Fruit fly (Drosophila melanogaster) whole organism, wandering third instar larva: ENCODE results near the gene mRpL32.

Source experiments
- Abd-B ChIP-seq: fragments of >200 bp; optimal IDR thresholded peaks from 2 replicates; lab custom pipeline; 2017; ENCODE audit warnings: missing biosample characterization, missing genetic modification characterization
- CG32264 ChIP-seq: fragments of 200-800 bp; sonication (Bioruptor generic); optimal IDR thresholded peaks from 2 replicates; lab custom pipeline; 2016; ENCODE audit warnings: missing biosample characterization, missing genetic modification characterization
- CG9705 ChIP-seq: fragments of 200-800 bp; sonication (Bioruptor generic); optimal IDR thresholded peaks from 2 replicates; lab custom pipeline; 2018; ENCODE audit warnings: missing biosample characterization, mild to moderate bottlenecking, missing genetic modification characterization
- CrebA ChIP-seq: fragments of 200-800 bp; sonication (Bioruptor generic); optimal IDR thresholded peaks from 2 replicates; lab custom pipeline; 2016; ENCODE audit warnings: missing biosample characterization, mild to moderate bottlenecking, missing genetic modification characterization, borderline replicate concordance
- Dfd ChIP-seq: fragments of >200 bp; optimal IDR thresholded peaks from 2 replicates; lab custom pipeline; 2017; ENCODE audit warnings: missing biosample characterization, missing genetic modification characterization
- Dif ChIP-seq: fragments of 200-275, 200-300 bp; sonication (Bioruptor generic); optimal IDR thresholded peaks from 2 replicates; lab custom pipeline; 2018; ENCODE audit warnings: missing biosample characterization, missing genetic modification characterization; ENCODE audit not compliant: partially characterized antibody
- GATAd ChIP-seq: sonication (Bioruptor generic); optimal IDR thresholded peaks from 2 replicates; lab custom pipeline; 2016; ENCODE audit warnings: missing biosample characterization, missing genetic modification characterization
- HLH106 ChIP-seq: fragments of 200-800 bp; optimal IDR thresholded peaks from 3 replicates; lab custom pipeline; 2019; ENCODE audit warnings: missing biosample characterization, mild to moderate bottlenecking, missing genetic modification characterization, moderate library complexity
- Hnf4 ChIP-seq: fragments of 200-800 bp; sonication (Bioruptor generic); optimal IDR thresholded peaks from 2 replicates; lab custom pipeline; 2016; ENCODE audit warnings: missing biosample characterization, mild to moderate bottlenecking, missing genetic modification characterization
- Hr78 ChIP-seq: fragments of >200 bp; optimal IDR thresholded peaks from 2 replicates; lab custom pipeline; 2017; ENCODE audit warnings: missing biosample characterization, missing genetic modification characterization
- Hr83 ChIP-seq: fragments of 200-300 bp; sonication (Bioruptor generic); optimal IDR thresholded peaks from 2 replicates; lab custom pipeline; 2016; ENCODE audit warnings: missing biosample characterization, mild to moderate bottlenecking, missing genetic modification characterization, moderate library complexity; ENCODE audit not compliant: poor library complexity, severe bottlenecking
- Jra ChIP-seq: sonication (Bioruptor generic); optimal IDR thresholded peaks from 2 replicates; lab custom pipeline; 2016; ENCODE audit warnings: missing biosample characterization, missing genetic modification characterization
- Mio ChIP-seq: sonication (Bioruptor generic); optimal IDR thresholded peaks from 2 replicates; lab custom pipeline; 2016; ENCODE audit warnings: missing biosample characterization, missing genetic modification characterization
- Myc ChIP-seq: fragments of >200 bp; optimal IDR thresholded peaks from 2 replicates; lab custom pipeline; 2017
- N ChIP-seq: fragments of >200 bp; optimal IDR thresholded peaks from 2 replicates; lab custom pipeline; 2018; ENCODE audit warnings: missing biosample characterization, missing external identifiers, missing genetic modification characterization
- OdsH ChIP-seq: fragments of 200-800 bp; sonication (Bioruptor generic); optimal IDR thresholded peaks from 2 replicates; lab custom pipeline; 2016; ENCODE audit warnings: missing biosample characterization, mild to moderate bottlenecking, missing genetic modification characterization
- Rel ChIP-seq, 2 experiments: fragments of 200-800 bp; sonication (Bioruptor generic) in 1 of 2; optimal IDR thresholded peaks; 2 replicates in 1 of 2; 3 replicates in 1 of 2; lab custom pipeline; 2016 to 2019; ENCODE audit warnings: mild to moderate bottlenecking in 2 of 2, missing biosample characterization in 2 of 2, missing genetic modification characterization in 2 of 2, moderate library complexity in 1 of 2
- Sp1 ChIP-seq: fragments of 200-800 bp; sonication (Bioruptor generic); optimal IDR thresholded peaks from 3 replicates; lab custom pipeline; 2019; ENCODE audit warnings: missing biosample characterization, mild to moderate bottlenecking, missing genetic modification characterization, moderate library complexity
- Vsx2 ChIP-seq: fragments of 200-300, 225-300 bp; sonication (Bioruptor generic); optimal IDR thresholded peaks from 2 replicates; lab custom pipeline; 2018; ENCODE audit warnings: missing biosample characterization, missing genetic modification characterization; ENCODE audit not compliant: partially characterized antibody
- br ChIP-seq: fragments of 200-800 bp; sonication (Bioruptor generic); optimal IDR thresholded peaks from 2 replicates; lab custom pipeline; 2016; ENCODE audit warnings: missing biosample characterization, missing genetic modification characterization
- brk ChIP-seq: fragments of 200-800 bp; sonication (Bioruptor generic); optimal IDR thresholded peaks from 2 replicates; lab custom pipeline; 2016; ENCODE audit warnings: missing biosample characterization, mild to moderate bottlenecking, missing genetic modification characterization
- dl ChIP-seq, 2 experiments: fragments of 175-275, 200-275 bp in 1 of 2; fragments of 200-275 bp in 1 of 2; sonication (Bioruptor generic); optimal IDR thresholded peaks; lab custom pipeline; 2018; ENCODE audit warnings: mild to moderate bottlenecking in 2 of 2, missing biosample characterization in 2 of 2, missing genetic modification characterization in 2 of 2, moderate library complexity in 2 of 2; ENCODE audit not compliant: partially characterized antibody in 2 of 2, insufficient read depth in 1 of 2
- dmrt93B ChIP-seq: fragments of 200-800 bp; sonication (Bioruptor generic); optimal IDR thresholded peaks from 2 replicates; lab custom pipeline; 2018; ENCODE audit warnings: missing biosample characterization, mild to moderate bottlenecking, missing genetic modification characterization
- dsf ChIP-seq: sonication (Bioruptor generic); optimal IDR thresholded peaks from 2 replicates; lab custom pipeline; 2016; ENCODE audit warnings: missing biosample characterization, missing genetic modification characterization, borderline replicate concordance
- ey ChIP-seq: fragments of 200-800 bp; sonication (Bioruptor generic); optimal IDR thresholded peaks from 2 replicates; lab custom pipeline; 2016; ENCODE audit warnings: missing biosample characterization, missing genetic modification characterization
- foxo ChIP-seq, 2 experiments: fragments of 200-800 bp; sonication (Bioruptor generic); optimal IDR thresholded peaks; 2 replicates in 1 of 2; 3 replicates in 1 of 2; lab custom pipeline; 2016 to 2017; ENCODE audit warnings: missing biosample characterization in 2 of 2, missing genetic modification characterization in 2 of 2
- fru ChIP-seq: fragments of 200-800 bp; sonication (Bioruptor generic); optimal IDR thresholded peaks from 3 replicates; lab custom pipeline; 2016; ENCODE audit warnings: missing biosample characterization, mild to moderate bottlenecking, missing genetic modification characterization
- h ChIP-seq: fragments of 200-800 bp; sonication (Bioruptor generic); optimal IDR thresholded peaks from 3 replicates; lab custom pipeline; 2016; ENCODE audit warnings: missing biosample characterization, mild to moderate bottlenecking, missing genetic modification characterization
- jim ChIP-seq: fragments of 175-275, 200-325 bp; sonication (Bioruptor generic); optimal IDR thresholded peaks from 2 replicates; lab custom pipeline; 2016; ENCODE audit warnings: missing biosample characterization, mild to moderate bottlenecking, missing genetic modification characterization
- lola ChIP-seq: fragments of >200 bp; optimal IDR thresholded peaks from 2 replicates; lab custom pipeline; 2017; ENCODE audit warnings: missing biosample characterization, missing genetic modification characterization
- pan ChIP-seq: fragments of >200 bp; optimal IDR thresholded peaks from 2 replicates; lab custom pipeline; 2017
- psq ChIP-seq: fragments of 200-800 bp; sonication (Bioruptor generic); optimal IDR thresholded peaks from 3 replicates; lab custom pipeline; 2017; ENCODE audit warnings: missing biosample characterization, mild to moderate bottlenecking, missing genetic modification characterization, moderate library complexity
- rgr ChIP-seq: fragments of 200-800 bp; sonication (Bioruptor generic); optimal IDR thresholded peaks from 3 replicates; lab custom pipeline; 2016; ENCODE audit warnings: missing biosample characterization, mild to moderate bottlenecking, missing genetic modification characterization
- sage ChIP-seq: fragments of 200-800 bp; sonication (Bioruptor generic); optimal IDR thresholded peaks from 2 replicates; lab custom pipeline; 2016; ENCODE audit warnings: missing biosample characterization, mild to moderate bottlenecking, missing genetic modification characterization
- sv ChIP-seq: fragments of 200-800 bp; sonication (Bioruptor generic); optimal IDR thresholded peaks from 3 replicates; lab custom pipeline; 2016; ENCODE audit warnings: missing biosample characterization, missing genetic modification characterization
- tai ChIP-seq: sonication (Bioruptor generic); optimal IDR thresholded peaks from 2 replicates; lab custom pipeline; 2016; ENCODE audit warnings: missing biosample characterization, missing genetic modification characterization
- usp ChIP-seq: fragments of >200 bp; optimal IDR thresholded peaks from 2 replicates; lab custom pipeline; 2017; ENCODE audit warnings: missing biosample characterization, missing genetic modification characterization
- woc ChIP-seq: sonication (Bioruptor generic); optimal IDR thresholded peaks from 2 replicates; lab custom pipeline; 2016; ENCODE audit warnings: missing biosample characterization, mild to moderate bottlenecking, missing genetic modification characterization

The mRpL32 gene

dm6 chr3R:31252093-31252962 lies at the start of gene mRpL32, which contains the start of gene qless:
Gene mRpL32, plus strand, starts transcription at chr3R:31252872.
Gene qless, minus strand, starts transcription at chr3R:31252608.
- TF ChIP-seq CrebA (GFP tag; lab: Kevin White, UChicago) = no peak
- no peak for TF ChIP-seq Mio (GFP tag; lab: Kevin White, UChicago)
- TF ChIP-seq fru (GFP tag; lab: Kevin White, UChicago) = peak; percentile 55
- TF ChIP-seq Abd-B (GFP tag; lab: Kevin White, UChicago) = no peak
- peak; percentile 42 for TF ChIP-seq OdsH
- no peak for TF ChIP-seq Dfd (GFP tag; lab: Kevin White, UChicago)
- TF ChIP-seq CG32264 (GFP tag; lab: Kevin White, UChicago) = peak; percentile 26
- TF ChIP-seq psq (GFP tag; lab: Kevin White, UChicago) = no peak
- TF ChIP-seq dsf (GFP tag; lab: Kevin White, UChicago) = no peak
- peak in 1 of 2 experiments; percentile 2 for TF ChIP-seq dl (GFP tag; optimal IDR thresholded peaks at IDR 0.05; lab: Kevin White, UChicago; ENCODE audit: insufficient read depth in 1 of 2, partially characterized antibody in 2 of 2)
- TF ChIP-seq GATAd (GFP tag; lab: Kevin White, UChicago) = peak; percentile 46
- no peak for TF ChIP-seq lola (GFP tag; lab: Kevin White, UChicago)
- peak; percentile 76 for TF ChIP-seq Hnf4
- TF ChIP-seq HLH106 (tag; lab: Kevin White, UChicago) = peak; percentile 70
- TF ChIP-seq sv (GFP tag; lab: Kevin White, UChicago) = peak; percentile 56
- no peak for TF ChIP-seq tai (GFP tag; lab: Kevin White, UChicago)
- TF ChIP-seq rgr (GFP tag; lab: Kevin White, UChicago) = peak; percentile 47
- TF ChIP-seq CG9705 = peak; percentile 33
- TF ChIP-seq N (GFP tag; lab: Kevin White, UChicago) = no peak
- no peak for TF ChIP-seq Rel (GFP tag; optimal IDR thresholded peaks at IDR 0.05; lab: Kevin White, UChicago)
- TF ChIP-seq Rel (tag; optimal IDR thresholded peaks at IDR 0.05; lab: Kevin White, UChicago) = peak; percentile 98
- peak; percentile 47 for TF ChIP-seq Jra
- no peak for TF ChIP-seq pan
- no peak for TF ChIP-seq Sp1 (GFP tag; lab: Kevin White, UChicago)
- peak; percentile 39 for TF ChIP-seq sage (GFP tag; lab: Kevin White, UChicago)
- TF ChIP-seq jim (GFP tag; lab: Kevin White, UChicago) = no peak
- peak; percentile 16 for TF ChIP-seq Hr83 (GFP tag; lab: Kevin White, UChicago)
- TF ChIP-seq dmrt93B (GFP tag; lab: Kevin White, UChicago) = peak; percentile 43
- TF ChIP-seq Dif = no peak
- no peak for TF ChIP-seq Vsx2
- no peak for TF ChIP-seq Myc (lab: Kevin White, UChicago)
- peak; percentile 72 for TF ChIP-seq h (GFP tag; lab: Kevin White, UChicago)
- TF ChIP-seq woc = peak; percentile 36
- no peak for TF ChIP-seq usp (GFP tag; lab: Kevin White, UChicago)
- no peak for TF ChIP-seq Hr78 (GFP tag; lab: Kevin White, UChicago)
- TF ChIP-seq ey = peak; percentile 53
- peak; percentile 54 to 80 for TF ChIP-seq foxo (GFP tag; optimal IDR thresholded peaks at IDR 0.05; lab: Kevin White, UChicago)
- no peak for TF ChIP-seq brk (GFP tag; lab: Kevin White, UChicago)
- no peak for TF ChIP-seq br (GFP tag; lab: Kevin White, UChicago)

DNA sequence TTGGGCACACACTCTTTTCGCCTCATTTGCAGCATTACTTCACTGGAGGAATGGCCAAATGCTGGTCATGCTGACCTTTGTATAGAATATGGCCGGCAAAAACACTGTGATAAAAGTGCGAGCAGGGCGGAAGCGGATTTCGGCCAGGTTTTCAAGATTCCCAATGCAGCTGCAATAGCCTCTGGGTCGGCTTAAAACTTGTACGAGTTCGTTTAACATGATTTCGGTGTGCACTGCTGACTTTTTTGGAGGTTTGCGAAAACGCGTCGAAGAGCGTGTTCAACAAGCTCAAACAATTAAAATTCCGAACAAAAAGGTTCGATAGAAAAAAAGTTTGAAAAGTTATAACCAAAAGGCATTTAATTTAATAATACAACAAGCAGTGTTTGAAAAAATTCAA lies 42.0 kb upstream of the mRpL32 start, which contains the start of gene chp:
Gene chp, minus strand, starts transcription at position 101 of the 400 bp plus-strand sequence.
- TF ChIP-seq ey (no peak), N (GFP tag; lab: Kevin White, UChicago) (no peak), Hnf4 (no peak), Abd-B (GFP tag; lab: Kevin White, UChicago) (no peak), sv (GFP tag; lab: Kevin White, UChicago) (no peak), h (GFP tag; lab: Kevin White, UChicago) (no peak), OdsH (no peak), Hr83 (GFP tag; lab: Kevin White, UChicago) (no peak), CG9705 (no peak), fru (GFP tag; lab: Kevin White, UChicago) (no peak), GATAd (GFP tag; lab: Kevin White, UChicago) (no peak)
